Fruit fly (Drosophila melanogaster) whole organism, prepupa: Measurements from ENCODE around the gene CG4374.
A peak's percentile ranks its signal among the peaks of the same experiment; 100 is the strongest.

Source experiments
- Blimp-1 ChIP-seq: fragments of 200-800 bp; sonication (Bioruptor generic); optimal IDR thresholded peaks from 3 replicates; lab custom pipeline; 2017; ENCODE audit warnings: missing biosample characterization, missing genetic modification characterization, mild to moderate bottlenecking, moderate library complexity, missing genetic modification reagents
- CG10631 ChIP-seq: fragments of 200-800 bp; sonication (Bioruptor generic); optimal IDR thresholded peaks from 2 replicates; lab custom pipeline; 2016; ENCODE audit warnings: missing biosample characterization, missing genetic modification characterization
- CG10669 ChIP-seq: fragments of 200-800 bp; sonication (Bioruptor generic); optimal IDR thresholded peaks from 3 replicates; lab custom pipeline; 2018; ENCODE audit warnings: missing biosample characterization, mild to moderate bottlenecking, missing genetic modification characterization, moderate library complexity
- CG11294 ChIP-seq: fragments of 200-800 bp; sonication (Bioruptor generic); IDR thresholded peaks from 2 replicates; pipeline ENCODE4 v1.3.6; 2022; ENCODE audit warnings: missing biosample characterization, missing genetic modification characterization
- CG1621 ChIP-seq: fragments of 200-800 bp; sonication (Bioruptor generic); optimal IDR thresholded peaks from 3 replicates; lab custom pipeline; 2018; ENCODE audit warnings: missing biosample characterization, mild to moderate bottlenecking, missing genetic modification characterization
- CG16779 ChIP-seq: fragments of 200-800 bp; sonication (Bioruptor generic); optimal IDR thresholded peaks from 3 replicates; lab custom pipeline; 2017; ENCODE audit warnings: missing biosample characterization, mild to moderate bottlenecking, missing genetic modification characterization
- CG3032 ChIP-seq: fragments of 200-800 bp; optimal IDR thresholded peaks from 2 replicates; lab custom pipeline; 2019; ENCODE audit warnings: missing biosample characterization, mild to moderate bottlenecking, missing genetic modification characterization, moderate library complexity
- CG31627 ChIP-seq: fragments of 200-800 bp; sonication (Bioruptor generic); optimal IDR thresholded peaks from 3 replicates; lab custom pipeline; 2016; ENCODE audit warnings: missing biosample characterization, missing genetic modification characterization
- CG34406 ChIP-seq: fragments of 200-800 bp; sonication (Bioruptor generic); optimal IDR thresholded peaks from 3 replicates; lab custom pipeline; 2016; ENCODE audit warnings: missing biosample characterization, missing genetic modification characterization
- CG3919 ChIP-seq: fragments of 200-800 bp; sonication (Bioruptor generic); optimal IDR thresholded peaks from 3 replicates; lab custom pipeline; 2016; ENCODE audit warnings: missing biosample characterization, missing genetic modification characterization
- CG6163 ChIP-seq: fragments of 200-800 bp; sonication (Bioruptor generic); IDR thresholded peaks from 3 replicates; pipeline ENCODE4 v1.3.6; 2022; ENCODE audit warnings: missing biosample characterization, missing genetic modification characterization
- CG6808 ChIP-seq: fragments of 200-800 bp; sonication (Bioruptor generic); optimal IDR thresholded peaks from 3 replicates; lab custom pipeline; 2017; ENCODE audit warnings: missing biosample characterization, missing genetic modification characterization, mild to moderate bottlenecking, moderate library complexity, missing genetic modification reagents
- CG7368 ChIP-seq: fragments of 200-800 bp; sonication (Bioruptor generic); optimal IDR thresholded peaks from 3 replicates; lab custom pipeline; 2016; ENCODE audit warnings: missing biosample characterization, missing genetic modification characterization
- CG8119 ChIP-seq: fragments of 200-800 bp; sonication (Bioruptor generic); IDR thresholded peaks from 3 replicates; pipeline ENCODE4 v1.3.6; 2022; ENCODE audit warnings: missing biosample characterization, missing genetic modification characterization
- CG8319 ChIP-seq: fragments of 200-800 bp; sonication (Bioruptor generic); optimal IDR thresholded peaks from 3 replicates; lab custom pipeline; 2016; ENCODE audit warnings: missing biosample characterization, missing genetic modification characterization
- CG8632 ChIP-seq: fragments of 200-800 bp; sonication (Bioruptor generic); optimal IDR thresholded peaks from 3 replicates; lab custom pipeline; 2016; ENCODE audit warnings: missing biosample characterization, missing genetic modification characterization
- CG9139 ChIP-seq: fragments of 200-800 bp; sonication (Bioruptor generic); optimal IDR thresholded peaks from 3 replicates; lab custom pipeline; 2017; ENCODE audit warnings: missing biosample characterization, mild to moderate bottlenecking, missing genetic modification characterization
- Eip75B ChIP-seq: fragments of 200-800 bp; sonication (Bioruptor generic); optimal IDR thresholded peaks from 3 replicates; lab custom pipeline; 2016; ENCODE audit warnings: missing biosample characterization, missing genetic modification characterization
- Eip78C ChIP-seq: fragments of 200-800 bp; sonication (Bioruptor generic); peaks from one replicate; lab custom pipeline; 2016; ENCODE audit warnings: missing biosample characterization, missing genetic modification characterization
- Eip93F ChIP-seq: fragments of 200-800 bp; sonication (Bioruptor generic); optimal IDR thresholded peaks from 2 replicates; lab custom pipeline; 2016; ENCODE audit warnings: missing biosample characterization, mild to moderate bottlenecking, missing genetic modification characterization
- Ets96B ChIP-seq: fragments of 200-800 bp; optimal IDR thresholded peaks from 2 replicates; lab custom pipeline; 2019; ENCODE audit warnings: missing biosample characterization, mild to moderate bottlenecking, missing genetic modification characterization, moderate library complexity
- Gug ChIP-seq: fragments of 200-800 bp; sonication (Bioruptor generic); IDR thresholded peaks from 2 replicates; pipeline ENCODE4 v1.3.6; 2022; ENCODE audit warnings: missing biosample characterization, missing genetic modification characterization
- Hr38 ChIP-seq: sonication (Bioruptor generic); optimal IDR thresholded peaks from 2 replicates; lab custom pipeline; 2016; ENCODE audit warnings: missing biosample characterization, missing genetic modification characterization
- Hr39 ChIP-seq: fragments of 200-800 bp; sonication (Bioruptor generic); optimal IDR thresholded peaks from 2 replicates; lab custom pipeline; 2016; ENCODE audit warnings: missing biosample characterization, missing genetic modification characterization
- Hr4 ChIP-seq: fragments of 200-800 bp; sonication (Bioruptor generic); optimal IDR thresholded peaks from 3 replicates; lab custom pipeline; 2016; ENCODE audit warnings: missing biosample characterization, missing genetic modification characterization
- Lpt ChIP-seq: fragments of 200-800 bp; sonication (Bioruptor generic); optimal IDR thresholded peaks from 3 replicates; lab custom pipeline; 2016; ENCODE audit warnings: missing biosample characterization, missing genetic modification characterization
- Met ChIP-seq: fragments of 200-800 bp; sonication (Bioruptor generic); optimal IDR thresholded peaks from 3 replicates; lab custom pipeline; 2016; ENCODE audit warnings: missing biosample characterization, missing genetic modification characterization
- OdsH ChIP-seq: fragments of 200-800 bp; sonication (Bioruptor generic); optimal IDR thresholded peaks from 3 replicates; lab custom pipeline; 2016; ENCODE audit warnings: missing biosample characterization, missing genetic modification characterization
- Smox ChIP-seq: fragments of 200-800 bp; sonication (Bioruptor generic); optimal IDR thresholded peaks from 3 replicates; lab custom pipeline; 2016; ENCODE audit warnings: missing biosample characterization, missing genetic modification characterization
- Sox102F ChIP-seq: fragments of 200-800 bp; sonication (Bioruptor generic); optimal IDR thresholded peaks from 2 replicates; lab custom pipeline; 2016; ENCODE audit warnings: missing biosample characterization, mild to moderate bottlenecking, missing genetic modification characterization
- Sox14 ChIP-seq: fragments of 200-800 bp; sonication (Bioruptor generic); optimal IDR thresholded peaks from 3 replicates; lab custom pipeline; 2016; ENCODE audit warnings: missing biosample characterization, missing genetic modification characterization
- Sox15 ChIP-seq: fragments of 200-800 bp; sonication (Bioruptor generic); optimal IDR thresholded peaks from 3 replicates; lab custom pipeline; 2016; ENCODE audit warnings: missing biosample characterization, missing genetic modification characterization
- achi ChIP-seq: fragments of 200-800 bp; sonication (Bioruptor generic); optimal IDR thresholded peaks from 3 replicates; lab custom pipeline; 2016; ENCODE audit warnings: missing biosample characterization, missing genetic modification characterization
- acj6 ChIP-seq: fragments of 200-800 bp; sonication (Bioruptor generic); optimal IDR thresholded peaks from 3 replicates; lab custom pipeline; 2016; ENCODE audit warnings: missing biosample characterization, missing genetic modification characterization
- dac ChIP-seq: fragments of 200-800 bp; sonication (Bioruptor generic); optimal IDR thresholded peaks from 2 replicates; lab custom pipeline; 2017; ENCODE audit warnings: missing biosample characterization, mild to moderate bottlenecking, missing genetic modification characterization
- dsx ChIP-seq: fragments of 200-800 bp; optimal IDR thresholded peaks from 3 replicates; lab custom pipeline; 2019; ENCODE audit warnings: missing biosample characterization, mild to moderate bottlenecking, missing genetic modification characterization, moderate library complexity; ENCODE audit not compliant: poor library complexity, severe bottlenecking
- eg ChIP-seq: fragments of 200-800 bp; sonication (Bioruptor generic); IDR thresholded peaks from 3 replicates; pipeline ENCODE4 v1.3.6; 2022; ENCODE audit warnings: missing biosample characterization, missing genetic modification characterization
- fd85E ChIP-seq: fragments of 200-800 bp; sonication (Bioruptor generic); optimal IDR thresholded peaks from 3 replicates; lab custom pipeline; 2016; ENCODE audit warnings: missing biosample characterization, missing genetic modification characterization
- lz ChIP-seq: fragments of 200-800 bp; sonication (Bioruptor generic); optimal IDR thresholded peaks from 3 replicates; lab custom pipeline; 2016; ENCODE audit warnings: missing biosample characterization, missing genetic modification characterization
- net ChIP-seq: fragments of 200-800 bp; sonication (Bioruptor generic); optimal IDR thresholded peaks from 3 replicates; lab custom pipeline; 2016; ENCODE audit warnings: missing biosample characterization, missing genetic modification characterization
- pdm3 ChIP-seq: fragments of 200-800 bp; sonication (Bioruptor generic); optimal IDR thresholded peaks from 3 replicates; lab custom pipeline; 2016; ENCODE audit warnings: missing biosample characterization, missing genetic modification characterization
- salr ChIP-seq, 2 experiments: fragments of 200-800 bp; sonication (Bioruptor generic); optimal IDR thresholded peaks; 3 replicates each; lab custom pipeline; 2016 to 2018; ENCODE audit warnings: missing biosample characterization in 2 of 2, missing genetic modification characterization in 2 of 2, mild to moderate bottlenecking in 1 of 2
- svp ChIP-seq: fragments of 200-800 bp; sonication (Bioruptor generic); peaks from one replicate; lab custom pipeline; 2016; ENCODE audit warnings: missing biosample characterization, missing genetic modification characterization
- topi ChIP-seq: fragments of 200-800 bp; sonication (Bioruptor generic); optimal IDR thresholded peaks from 3 replicates; lab custom pipeline; 2016; ENCODE audit warnings: missing biosample characterization, missing genetic modification characterization
- vri ChIP-seq: fragments of 200-800 bp; sonication (Bioruptor generic); optimal IDR thresholded peaks from 3 replicates; lab custom pipeline; 2016; ENCODE audit warnings: missing biosample characterization, mild to moderate bottlenecking, missing genetic modification characterization

The CG4374 gene

dm6 chr3R:23374290-23374689 is 97.8 kb downstream of the CG4374 start (continued):
- TF ChIP-seq Hr39 (GFP tag; lab: Kevin White, UChicago): peak; percentile 21
- TF ChIP-seq CG3919 (GFP tag; lab: Kevin White, UChicago): peak; percentile 45
- TF ChIP-seq CG3032 (tag; lab: Kevin White, UChicago): peak; percentile 28
- peak; percentile 43 for TF ChIP-seq lz (GFP tag; lab: Kevin White, UChicago)
- TF ChIP-seq Hr38: no peak
- peak; percentile 23 for TF ChIP-seq Sox14
- no peak for TF ChIP-seq CG10669 (GFP tag; lab: Kevin White, UChicago)
- TF ChIP-seq CG6163 (GFP tag; lab: Robert Waterston, UW): peak; percentile 87
- TF ChIP-seq CG8632 (GFP tag; lab: Kevin White, UChicago): peak; percentile 25
- TF ChIP-seq Blimp-1 (GFP tag; lab: Kevin White, UChicago): peak; percentile 32
- TF ChIP-seq Lpt (GFP tag; lab: Kevin White, UChicago): peak; percentile 72
- peak; percentile 3 for TF ChIP-seq fd85E (GFP tag; lab: Kevin White, UChicago)
- TF ChIP-seq topi (GFP tag; lab: Kevin White, UChicago): peak; percentile 52
- peak; percentile 27 for TF ChIP-seq CG6808 (GFP tag; lab: Kevin White, UChicago)
- peak; percentile 66 for TF ChIP-seq CG34406 (GFP tag; lab: Kevin White, UChicago)
- TF ChIP-seq Eip93F (GFP tag; lab: Kevin White, UChicago): no peak
- TF ChIP-seq CG11294: peak; percentile 37; the same call in 1 of the 2 replicates
- TF ChIP-seq net (GFP tag; lab: Kevin White, UChicago): peak; percentile 61
- TF ChIP-seq Smox (GFP tag; lab: Kevin White, UChicago): peak; percentile 29
- TF ChIP-seq CG1621: peak; percentile 3
- peak; percentile 45 for TF ChIP-seq pdm3 (GFP tag; lab: Kevin White, UChicago)
- TF ChIP-seq eg: peak; percentile 91
- TF ChIP-seq svp: peak; percentile 78
- peak; percentile 72 for TF ChIP-seq CG8119 (GFP tag; lab: Robert Waterston, UW)
- no peak for TF ChIP-seq Hr4
- peak; percentile 38 for TF ChIP-seq Met (GFP tag; lab: Kevin White, UChicago)
- peak; percentile 34 for TF ChIP-seq Gug (GFP tag; lab: Robert Waterston, UW)
- TF ChIP-seq CG31627 (GFP tag; lab: Kevin White, UChicago): peak; percentile 5
- TF ChIP-seq CG8319 (GFP tag; lab: Kevin White, UChicago): peak; percentile 22
- peak; percentile 84 for TF ChIP-seq vri (GFP tag; lab: Kevin White, UChicago)
- TF ChIP-seq Eip78C (GFP tag; lab: Kevin White, UChicago): peak; percentile 87
- TF ChIP-seq Ets96B (tag; lab: Kevin White, UChicago): no peak
- TF ChIP-seq, all 60 proteins: peak for 44

DNA sequence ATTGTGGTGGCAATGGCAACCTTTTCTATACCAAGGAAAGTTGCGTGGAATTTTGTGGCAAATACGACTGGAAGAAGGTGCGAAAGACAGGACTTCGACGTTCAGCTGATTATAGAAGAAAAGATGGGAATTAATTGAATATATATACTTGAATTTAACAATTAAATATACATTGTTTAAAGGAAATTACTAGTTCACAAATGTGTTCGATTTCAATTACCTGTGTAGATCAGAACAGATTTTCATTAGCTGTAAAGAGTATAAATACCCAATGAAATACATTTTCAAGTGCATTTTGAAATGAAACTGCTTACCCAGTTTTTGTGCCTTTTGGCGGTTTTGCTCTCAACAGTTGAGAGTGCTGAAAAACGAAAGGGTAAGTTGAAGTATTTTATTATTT is 98.7 kb downstream of the CG4374 start, which contains the start of gene CG42828:
Gene CG42828, plus strand, starts transcription at position 301 of the 400 bp plus-strand sequence.
- TF ChIP-seq CG31627 (GFP tag; lab: Kevin White, UChicago) (no peak), CG1621 (no peak), Hr4 (no peak), CG6163 (GFP tag; lab: Robert Waterston, UW) (no peak), CG8119 (GFP tag; lab: Robert Waterston, UW) (no peak), OdsH (GFP tag; lab: Kevin White, UChicago) (no peak), Hr39 (GFP tag; lab: Kevin White, UChicago) (no peak), svp (no peak), CG10631 (GFP tag; lab: Kevin White, UChicago) (no peak), achi (GFP tag; lab: Kevin White, UChicago) (no peak), CG3919 (GFP tag; lab: Kevin White, UChicago) (no peak), CG16779 (tag; lab: Kevin White, UChicago) (no peak), Sox102F (GFP tag; lab: Kevin White, UChicago) (no peak), CG6808 (GFP tag; lab: Kevin White, UChicago) (no peak), CG8319 (GFP tag; lab: Kevin White, UChicago) (no peak), dac (GFP tag; lab: Kevin White, UChicago) (no peak)

dm6 chr3R:23372624-23373023 is 99.5 kb downstream of the CG4374 start, which contains the start of gene CG42827:
TSS of gene CG42827 (plus strand) at chr3R:23372924.
- TF ChIP-seq dsx (GFP tag; lab: Kevin White, UChicago) (no peak), Sox15 (GFP tag; lab: Kevin White, UChicago) (no peak), CG11294 (no peak), salr (GFP tag; optimal IDR thresholded peaks at IDR 0.05; lab: Kevin White, UChicago) (no peak), CG9139 (GFP tag; lab: Kevin White, UChicago) (no peak), CG8119 (GFP tag; lab: Robert Waterston, UW) (no peak), CG1621 (no peak), achi (GFP tag; lab: Kevin White, UChicago) (no peak), Sox14 (no peak), Ets96B (tag; lab: Kevin White, UChicago) (no peak), net (GFP tag; lab: Kevin White, UChicago) (no peak), acj6 (GFP tag; lab: Kevin White, UChicago) (no peak), CG7368 (GFP tag; lab: Kevin White, UChicago) (no peak), Hr39 (GFP tag; lab: Kevin White, UChicago) (no peak), Gug (GFP tag; lab: Robert Waterston, UW) (no peak), Eip75B (GFP tag; lab: Kevin White, UChicago) (no peak), CG10631 (GFP tag; lab: Kevin White, UChicago) (no peak), CG8319 (GFP tag; lab: Kevin White, UChicago) (no peak)
